Worm (Caenorhabditis elegans): ENCODE measurements around the gene F59A7.7.

F59A7.7 gene

ce11 chrV:1999531-2000094, 12.3 kb upstream of the F59A7.7 start, which contains the start of gene alh-5:
Gene alh-5, minus strand, starts transcription at chrV:1999581.
- no peak for TF ChIP-seq daf-16 (GFP tag; optimal IDR thresholded peaks at IDR 0.05)
- peak; percentile 86 for TF ChIP-seq daf-16 (tag; optimal IDR thresholded peaks at IDR 0.05)
- no peak for TF ChIP-seq Y5F2A.4 (GFP tag; optimal IDR thresholded peaks at IDR 0.05)
- peak; percentile 31 for TF ChIP-seq hlh-11 (tag; optimal IDR thresholded peaks at IDR 0.05)
- TF ChIP-seq skn-1 (tag; optimal IDR thresholded peaks at IDR 0.05), result no peak
- TF ChIP-seq hlh-30 (tag; optimal IDR thresholded peaks at IDR 0.05; ENCODE audit: insufficient read depth), result peak; percentile 68
- peak; percentile 35; the same call in 1 of the 2 replicates for TF ChIP-seq dmd-6 (GFP tag; IDR thresholded peaks at IDR 0.05)
- TF ChIP-seq nhr-77 (tag; optimal IDR thresholded peaks at IDR 0.05), result peak; percentile 55
- TF ChIP-seq aha-1 (tag), result peak; percentile 40
- TF ChIP-seq pqm-1 (tag; optimal IDR thresholded peaks at IDR 0.05), result peak; percentile 5
- TF ChIP-seq dve-1 (tag; optimal IDR thresholded peaks at IDR 0.05; ENCODE audit: insufficient read depth), result peak; percentile 58
- TF ChIP-seq Y48G9A.11 (GFP tag; IDR thresholded peaks at IDR 0.05), result no peak
- peak; percentile 99 for TF ChIP-seq nhr-28 (tag; optimal IDR thresholded peaks at IDR 0.05)

- TF ChIP-seq tra-1 (GFP tag; IDR thresholded peaks at IDR 0.05) (no peak), T26A8.4 (GFP tag; IDR thresholded peaks at IDR 0.05) (no peak), nhr-102 (tag; optimal IDR thresholded peaks at IDR 0.05) (no peak), nhr-111 (GFP tag; optimal IDR thresholded peaks at IDR 0.05) (no peak), nhr-6 (tag; optimal IDR thresholded peaks at IDR 0.05) (no peak), spr-1 (tag; optimal IDR thresholded peaks at IDR 0.05) (no peak)
Measured at ce11 chrV:2004229-2004628, 7.6 kb upstream of the F59A7.7 start, which contains the start of gene clec-206. Gene clec-206, minus strand, starts transcription at chrV:2004329.

DNA sequence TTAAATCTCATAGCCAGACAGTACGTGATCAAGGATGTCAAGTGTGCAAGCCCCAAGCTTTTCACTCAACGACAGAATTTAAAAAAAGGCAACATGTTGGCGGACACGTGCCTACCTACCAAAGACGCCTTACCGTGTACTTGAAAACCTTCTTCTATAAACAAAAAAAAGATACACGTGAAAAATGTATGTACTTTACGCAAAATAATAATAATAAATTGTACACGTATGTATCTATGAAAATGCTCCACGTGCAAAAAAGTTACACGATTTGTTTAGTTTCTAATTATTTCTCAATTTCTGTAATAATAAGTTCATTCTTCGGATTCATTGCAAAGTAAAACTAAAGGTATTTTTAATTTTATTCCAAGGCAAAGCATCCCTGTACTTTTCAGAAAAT, 7.2 kb upstream of the F59A7.7 start, which contains the start of gene cysl-4:
Gene cysl-4, plus strand, starts transcription at position 301 of the 400 bp plus-strand sequence.
- TF ChIP-seq egl-27 (tag; optimal IDR thresholded peaks at IDR 0.05) (no peak), gei-8 (GFP tag; optimal IDR thresholded peaks at IDR 0.05) (no peak), daf-12 (tag; optimal IDR thresholded peaks at IDR 0.05) (no peak), Y5F2A.4 (GFP tag; optimal IDR thresholded peaks at IDR 0.05) (no peak), zfp-3 (GFP tag; conservative IDR thresholded peaks at IDR 0.05) (no peak), nhr-48 (tag; optimal IDR thresholded peaks at IDR 0.05) (no peak), nhr-111 (GFP tag; optimal IDR thresholded peaks at IDR 0.05) (no peak), unc-62 (GFP tag; optimal IDR thresholded peaks at IDR 0.05 in 1 of 2) (peak in 1 of 2 experiments; percentile 16), unc-62 (tag; optimal IDR thresholded peaks at IDR 0.05) (no peak)

DNA sequence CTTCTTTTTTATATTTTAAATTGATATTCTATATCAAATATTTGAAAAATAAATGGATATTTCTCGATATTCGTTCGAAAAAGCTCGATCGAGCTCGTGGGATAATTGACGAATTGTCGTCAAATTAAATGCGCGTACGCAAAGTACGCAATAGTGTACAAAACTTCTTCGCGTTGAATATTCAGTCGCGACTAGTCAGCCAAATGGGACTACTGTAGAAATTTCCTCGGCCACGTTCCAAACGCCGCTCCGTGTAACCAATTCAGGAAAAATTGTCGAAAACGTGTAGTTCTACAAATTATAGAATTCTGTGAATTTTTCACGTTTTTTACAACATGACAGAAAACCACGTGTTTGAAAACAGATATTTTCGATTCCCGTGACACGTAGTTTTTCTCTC, 3.5 kb upstream of the F59A7.7 start:
- no peak for TF ChIP-seq daf-12 (tag; optimal IDR thresholded peaks at IDR 0.05)
- TF ChIP-seq unc-62 (GFP tag; optimal IDR thresholded peaks at IDR 0.05 in 1 of 2), result peak in 1 of 2 experiments; percentile 80
- TF ChIP-seq unc-62 (tag; optimal IDR thresholded peaks at IDR 0.05), result no peak
- no peak for TF ChIP-seq F44E2.7 (GFP tag; IDR thresholded peaks at IDR 0.05)
- peak; percentile 3 for TF ChIP-seq mxl-3 (GFP tag; optimal IDR thresholded peaks at IDR 0.05)
- TF ChIP-seq ceh-32 (tag; optimal IDR thresholded peaks at IDR 0.05; ENCODE audit: poor library complexity), result no peak
- TF ChIP-seq ceh-62 (tag; optimal IDR thresholded peaks at IDR 0.05), result no peak
- TF ChIP-seq pha-4 (GFP tag; IDR thresholded peaks at IDR 0.05), result no peak
- TF ChIP-seq pha-4 (tag; optimal IDR thresholded peaks at IDR 0.05), result no peak
- no peak for TF ChIP-seq aha-1 (tag)
- TF ChIP-seq F49E8.2 (tag; optimal IDR thresholded peaks at IDR 0.05; ENCODE audit: borderline replicate concordance), result no peak
- TF ChIP-seq hlh-30 (tag; optimal IDR thresholded peaks at IDR 0.05; ENCODE audit: insufficient read depth), result peak; percentile 28
- TF ChIP-seq set-16 (GFP tag; IDR thresholded peaks at IDR 0.05), result no peak
- TF ChIP-seq dmd-9 (GFP tag; IDR thresholded peaks at IDR 0.05), result no peak
- peak; percentile 94 for TF ChIP-seq mes-2 (tag; optimal IDR thresholded peaks at IDR 0.05; ENCODE audit: poor library complexity, severe bottlenecking)
- TF ChIP-seq ZK337.2 (GFP tag; IDR thresholded peaks at IDR 0.05), result no peak
- no peak for TF ChIP-seq ztf-7 (tag; optimal IDR thresholded peaks at IDR 0.05)
- no peak for TF ChIP-seq nhr-10 (tag; optimal IDR thresholded peaks at IDR 0.05)
- TF ChIP-seq sdz-12 (GFP tag; optimal IDR thresholded peaks at IDR 0.05), result no peak
- TF ChIP-seq fkh-10 (GFP tag; optimal IDR thresholded peaks at IDR 0.05), result no peak
- TF ChIP-seq daf-19 (GFP tag; conservative IDR thresholded peaks at IDR 0.05), result no peak
- TF ChIP-seq nhr-237 (tag; optimal IDR thresholded peaks at IDR 0.05), result no peak
- TF ChIP-seq cey-2 (tag; optimal IDR thresholded peaks at IDR 0.05; ENCODE audit: borderline replicate concordance, insufficient read depth), result no peak
- TF ChIP-seq vab-7 (GFP tag; IDR thresholded peaks at IDR 0.05), result no peak
- no peak for TF ChIP-seq daf-8 (GFP tag; IDR thresholded peaks at IDR 0.05)
- TF ChIP-seq Y48G9A.11 (GFP tag; IDR thresholded peaks at IDR 0.05), result peak; percentile 60; the same call in 1 of the 2 replicates
